Worm (Caenorhabditis elegans): Measurements from ENCODE around the gene C25F9.4.

DNA sequence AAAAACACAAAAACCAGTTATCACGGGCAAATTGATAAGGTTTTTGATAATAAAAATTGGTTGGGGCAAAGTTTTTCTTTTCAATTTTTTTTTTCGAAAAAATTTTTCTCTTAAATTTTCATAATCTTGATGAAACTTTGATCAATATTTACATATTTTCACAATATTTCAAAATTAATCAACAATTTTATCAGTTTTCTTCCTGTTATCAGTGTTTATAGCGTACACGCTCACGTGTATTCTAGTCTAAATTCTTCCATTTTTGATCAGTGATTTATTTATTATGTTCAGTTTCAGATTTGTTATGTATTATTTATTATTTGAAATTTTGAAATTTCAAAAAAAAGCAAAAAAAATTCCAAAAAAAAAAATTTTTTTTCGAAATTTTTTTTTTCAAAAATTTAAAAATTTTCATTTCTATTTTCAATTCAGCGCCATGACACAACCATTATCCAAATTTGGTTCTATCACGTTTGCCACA, 39.3 kb downstream of the C25F9.4 start, which contains the start of gene nceh-1:
- TF ChIP-seq med-1 (GFP tag; optimal IDR thresholded peaks at IDR 0.05; ENCODE audit: insufficient read depth), result no peak
- no peak for TF ChIP-seq flt-1 (GFP tag; IDR thresholded peaks at IDR 0.05)
- TF ChIP-seq tab-1 (GFP tag; IDR thresholded peaks at IDR 0.05), result no peak
- TF ChIP-seq ztf-23 (GFP tag; IDR thresholded peaks at IDR 0.05), result no peak
- no peak for TF ChIP-seq T22C8.4 (GFP tag; IDR thresholded peaks at IDR 0.05)
- no peak for TF ChIP-seq ref-1 (GFP tag; conservative IDR thresholded peaks at IDR 0.05)
